Fruit fly (Drosophila melanogaster) whole organism, adult: ENCODE data around the gene Best3.

Experiments used
- CG11617 ChIP-seq: fragments of 200-800 bp; sonication (Bioruptor generic); optimal IDR thresholded peaks from 2 replicates; lab custom pipeline; 2017; ENCODE audit warnings: mild to moderate bottlenecking, missing biosample characterization, missing genetic modification reagents, missing genetic modification characterization
- CG12768 ChIP-seq: fragments of 200-800 bp; sonication (Bioruptor generic); optimal IDR thresholded peaks from 2 replicates; lab custom pipeline; 2017; ENCODE audit warnings: missing biosample characterization, missing genetic modification characterization, mild to moderate bottlenecking, moderate library complexity, missing genetic modification reagents
- CG14711 ChIP-seq: fragments of 200-800 bp; sonication (Bioruptor generic); optimal IDR thresholded peaks from 2 replicates; lab custom pipeline; 2018; ENCODE audit warnings: missing biosample characterization, mild to moderate bottlenecking, missing genetic modification characterization, moderate library complexity
- CG1620 ChIP-seq: fragments of 200-800 bp; sonication (Bioruptor generic); optimal IDR thresholded peaks from 2 replicates; lab custom pipeline; 2016; ENCODE audit warnings: missing biosample characterization, missing genetic modification characterization
- CG33017 ChIP-seq: fragments of 200-800 bp; sonication (Bioruptor generic); optimal IDR thresholded peaks from 2 replicates; lab custom pipeline; 2018; ENCODE audit warnings: missing biosample characterization, mild to moderate bottlenecking, missing genetic modification characterization, moderate library complexity
- CG5204 ChIP-seq: fragments of 200-800 bp; sonication (Bioruptor generic); optimal IDR thresholded peaks from 2 replicates; lab custom pipeline; 2016; ENCODE audit warnings: missing biosample characterization, missing genetic modification characterization
- CG7045 ChIP-seq: fragments of 200-800 bp; sonication (Bioruptor generic); optimal IDR thresholded peaks from 2 replicates; lab custom pipeline; 2017; ENCODE audit warnings: missing biosample characterization, mild to moderate bottlenecking, missing genetic modification characterization
- CG7101 ChIP-seq: fragments of 200-800 bp; sonication (Bioruptor generic); optimal IDR thresholded peaks from 2 replicates; lab custom pipeline; 2018; ENCODE audit warnings: missing biosample characterization, mild to moderate bottlenecking, missing genetic modification characterization, moderate library complexity
- Clk ChIP-seq: fragments of 200-800 bp; sonication (Bioruptor generic); optimal IDR thresholded peaks from 2 replicates; lab custom pipeline; 2017; ENCODE audit warnings: missing biosample characterization, missing genetic modification characterization
- Crg-1 ChIP-seq: fragments of 200-800 bp; sonication (Bioruptor generic); optimal IDR thresholded peaks from 2 replicates; lab custom pipeline; 2016; ENCODE audit warnings: missing biosample characterization, missing genetic modification characterization
- Hr96 ChIP-seq: fragments of 200-800 bp; sonication (Bioruptor generic); optimal IDR thresholded peaks from 2 replicates; lab custom pipeline; 2016; ENCODE audit warnings: missing biosample characterization, missing genetic modification characterization
- Mnt ChIP-seq: fragments of 200-800 bp; sonication (Bioruptor generic); optimal IDR thresholded peaks from 2 replicates; lab custom pipeline; 2016; ENCODE audit warnings: missing biosample characterization, mild to moderate bottlenecking, missing genetic modification characterization
- bab1 ChIP-seq: fragments of 200-800 bp; sonication (Bioruptor generic); optimal IDR thresholded peaks from 3 replicates; lab custom pipeline; 2019; ENCODE audit warnings: missing biosample characterization, mild to moderate bottlenecking, missing genetic modification characterization, moderate library complexity
- cic ChIP-seq: fragments of 200-800 bp; sonication (Bioruptor generic); optimal IDR thresholded peaks from 2 replicates; lab custom pipeline; 2017; ENCODE audit warnings: missing biosample characterization, mild to moderate bottlenecking, missing genetic modification characterization, moderate library complexity
- cnc ChIP-seq, 2 experiments: fragments of >200 bp; optimal IDR thresholded peaks; 2 replicates each; lab custom pipeline; 2017
- kay ChIP-seq: fragments of 200-800 bp; sonication (Bioruptor generic); peaks from one replicate; lab custom pipeline; 2016; ENCODE audit warnings: missing biosample characterization, missing genetic modification characterization, borderline replicate concordance
- ovo ChIP-seq: fragments of 200-800 bp; sonication (Bioruptor generic); optimal IDR thresholded peaks from 2 replicates; lab custom pipeline; 2016; ENCODE audit warnings: missing biosample characterization, missing genetic modification characterization
- pad ChIP-seq: fragments of 200-800 bp; sonication (Bioruptor generic); optimal IDR thresholded peaks from 3 replicates; lab custom pipeline; 2017; ENCODE audit warnings: missing biosample characterization, missing genetic modification characterization, mild to moderate bottlenecking, moderate library complexity, missing genetic modification reagents
- tj ChIP-seq: fragments of 200-800 bp; sonication (Bioruptor generic); optimal IDR thresholded peaks from 3 replicates; lab custom pipeline; 2017; ENCODE audit warnings: missing biosample characterization, mild to moderate bottlenecking, missing genetic modification characterization, moderate library complexity
- toe ChIP-seq: fragments of 200-800 bp; sonication (Bioruptor generic); optimal IDR thresholded peaks from 2 replicates; lab custom pipeline; 2016; ENCODE audit warnings: missing biosample characterization, missing genetic modification characterization

The Best3 gene

dm6 chr3L:15334640-15335039 is 32.1 kb upstream of the Best3 start:
- no peak for TF ChIP-seq pad (GFP tag; lab: Kevin White, UChicago)
- TF ChIP-seq Hr96 (GFP tag; lab: Kevin White, UChicago), result no peak
- no peak for TF ChIP-seq cic (GFP tag; lab: Kevin White, UChicago)
- TF ChIP-seq tj (GFP tag; lab: Kevin White, UChicago), result no peak
- no peak for TF ChIP-seq Crg-1 (GFP tag; lab: Kevin White, UChicago)
- TF ChIP-seq Clk (GFP tag; lab: Kevin White, UChicago), result no peak
- no peak for TF ChIP-seq toe (GFP tag; lab: Kevin White, UChicago)
- TF ChIP-seq ovo (GFP tag; lab: Kevin White, UChicago), result no peak
- no peak for TF ChIP-seq CG7045
- no peak for TF ChIP-seq CG5204
- TF ChIP-seq CG1620 (GFP tag; lab: Kevin White, UChicago), result no peak
- no peak for TF ChIP-seq Mnt (GFP tag; lab: Kevin White, UChicago)
- TF ChIP-seq cnc (optimal IDR thresholded peaks at IDR 0.05; lab: Kevin White, UChicago), result no peak
- no peak for TF ChIP-seq kay (GFP tag; lab: Kevin White, UChicago)
- no peak for TF ChIP-seq CG33017 (tag; lab: Kevin White, UChicago)
- TF ChIP-seq CG12768 (GFP tag; lab: Kevin White, UChicago), result no peak
- TF ChIP-seq CG7101 (tag; lab: Kevin White, UChicago), result no peak
- TF ChIP-seq CG14711 (tag; lab: Kevin White, UChicago), result no peak
- TF ChIP-seq bab1 (GFP tag; lab: Kevin White, UChicago), result no peak
- TF ChIP-seq CG11617 (GFP tag; lab: Kevin White, UChicago), result no peak

dm6 chr3L:15330161-15330542 is 27.6 kb upstream of the Best3 start:
- TF ChIP-seq CG12768 (GFP tag; lab: Kevin White, UChicago) (no peak), bab1 (GFP tag; lab: Kevin White, UChicago) (no peak)

dm6 chr3L:15329261-15330160 is 26.9 kb upstream of the Best3 start:
- TF ChIP-seq cnc (optimal IDR thresholded peaks at IDR 0.05; lab: Kevin White, UChicago) (no peak), CG7101 (tag; lab: Kevin White, UChicago) (no peak), CG12768 (GFP tag; lab: Kevin White, UChicago) (no peak), cic (GFP tag; lab: Kevin White, UChicago) (no peak), ovo (GFP tag; lab: Kevin White, UChicago) (no peak), Clk (GFP tag; lab: Kevin White, UChicago) (no peak), CG33017 (tag; lab: Kevin White, UChicago) (no peak), Hr96 (GFP tag; lab: Kevin White, UChicago) (no peak), tj (GFP tag; lab: Kevin White, UChicago) (no peak), CG11617 (GFP tag; lab: Kevin White, UChicago) (no peak), Mnt (GFP tag; lab: Kevin White, UChicago) (no peak), bab1 (GFP tag; lab: Kevin White, UChicago) (no peak), CG5204 (no peak), CG14711 (tag; lab: Kevin White, UChicago) (no peak), Crg-1 (GFP tag; lab: Kevin White, UChicago) (no peak), kay (GFP tag; lab: Kevin White, UChicago) (no peak), CG7045 (no peak)

dm6 chr3L:15325445-15325844 is 22.9 kb upstream of the Best3 start:
- no peak for TF ChIP-seq CG12768 (GFP tag; lab: Kevin White, UChicago)
- no peak for TF ChIP-seq Mnt (GFP tag; lab: Kevin White, UChicago)
- no peak for TF ChIP-seq Clk (GFP tag; lab: Kevin White, UChicago)
- TF ChIP-seq CG14711 (tag; lab: Kevin White, UChicago), result no peak
- no peak for TF ChIP-seq CG7101 (tag; lab: Kevin White, UChicago)
- no peak for TF ChIP-seq pad (GFP tag; lab: Kevin White, UChicago)
- no peak for TF ChIP-seq kay (GFP tag; lab: Kevin White, UChicago)
- TF ChIP-seq CG5204, result no peak
- no peak for TF ChIP-seq Hr96 (GFP tag; lab: Kevin White, UChicago)
- TF ChIP-seq toe (GFP tag; lab: Kevin White, UChicago), result no peak
- TF ChIP-seq CG33017 (tag; lab: Kevin White, UChicago), result no peak
- no peak for TF ChIP-seq CG11617 (GFP tag; lab: Kevin White, UChicago)
- TF ChIP-seq tj (GFP tag; lab: Kevin White, UChicago), result no peak
- TF ChIP-seq ovo (GFP tag; lab: Kevin White, UChicago), result no peak

dm6 chr3L:15322173-15322572 is 19.6 kb upstream of the Best3 start:
- TF ChIP-seq ovo (GFP tag; lab: Kevin White, UChicago) (no peak), CG5204 (no peak), cnc (optimal IDR thresholded peaks at IDR 0.05; lab: Kevin White, UChicago) (no peak), cic (GFP tag; lab: Kevin White, UChicago) (no peak), CG1620 (GFP tag; lab: Kevin White, UChicago) (no peak), toe (GFP tag; lab: Kevin White, UChicago) (no peak), kay (GFP tag; lab: Kevin White, UChicago) (no peak), bab1 (GFP tag; lab: Kevin White, UChicago) (no peak), tj (GFP tag; lab: Kevin White, UChicago) (no peak), pad (GFP tag; lab: Kevin White, UChicago) (no peak), Crg-1 (GFP tag; lab: Kevin White, UChicago) (no peak), Mnt (GFP tag; lab: Kevin White, UChicago) (no peak), CG14711 (tag; lab: Kevin White, UChicago) (no peak), Hr96 (GFP tag; lab: Kevin White, UChicago) (no peak), CG11617 (GFP tag; lab: Kevin White, UChicago) (no peak), Clk (GFP tag; lab: Kevin White, UChicago) (no peak), CG7101 (tag; lab: Kevin White, UChicago) (no peak)
